Worm (Caenorhabditis elegans): ENCODE results near the gene col-95.

DNA sequence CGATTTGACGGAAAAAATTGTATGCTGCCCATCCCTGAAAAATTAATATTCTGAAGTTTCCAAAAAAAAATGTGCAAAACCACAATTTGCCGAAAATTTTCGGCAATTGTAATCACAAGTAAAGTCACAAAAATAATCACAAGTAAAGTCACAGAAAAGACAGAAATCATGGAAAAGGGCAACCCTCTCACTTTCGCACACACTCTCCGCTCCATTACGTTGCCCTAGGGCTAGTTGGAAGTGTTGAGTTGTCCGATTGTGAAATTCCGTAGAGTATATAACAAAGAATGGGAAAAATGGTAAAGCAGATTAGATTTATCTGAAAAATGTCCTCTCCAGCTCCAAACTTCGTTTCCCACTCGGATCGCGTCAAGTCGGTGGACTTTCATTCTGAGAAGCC lies 17.6 kb downstream of the col-95 start, which contains the start of gene Y41C4A.32:
- TF ChIP-seq lim-6 (tag; optimal IDR thresholded peaks at IDR 0.05) (no peak), ceh-24 (tag; optimal IDR thresholded peaks at IDR 0.05) (no peak), pax-1 (tag; optimal IDR thresholded peaks at IDR 0.05) (no peak), ama-1 (optimal IDR thresholded peaks at IDR 0.05) (no peak), fax-1 (tag; optimal IDR thresholded peaks at IDR 0.05) (no peak), pqm-1 (tag; optimal IDR thresholded peaks at IDR 0.05) (no peak), ceh-31 (tag; optimal IDR thresholded peaks at IDR 0.05) (no peak), nfya-1 (tag; optimal IDR thresholded peaks at IDR 0.05) (no peak)

Data from whole organism, late embryonic.